Fruit fly (Drosophila melanogaster): Measurements from ENCODE around the gene PTPMT1.

The PTPMT1 gene

DNA sequence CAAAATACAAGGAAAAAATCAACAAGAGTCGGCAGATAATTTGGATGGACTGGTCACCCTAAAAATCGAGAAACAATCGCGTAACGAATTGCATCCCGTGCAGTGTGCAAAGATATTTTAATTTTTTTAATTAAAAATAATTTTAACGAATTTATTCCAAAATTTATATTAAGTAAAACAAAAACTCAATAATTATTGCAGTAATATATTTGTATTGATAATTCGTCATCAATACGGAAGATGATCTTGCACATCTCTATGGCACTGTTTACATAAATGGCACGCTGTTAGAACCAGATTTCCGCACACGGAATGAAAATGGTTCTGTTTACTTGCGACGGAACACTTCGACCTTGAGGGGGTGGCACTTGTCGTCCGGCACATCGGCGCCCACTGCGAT, 14.7 kb downstream of the PTPMT1 start, which contains the start of gene tst (continued):
- TF ChIP-seq esn (GFP tag; optimal IDR thresholded peaks at IDR 0.05) (peak; percentile 88), Eip78C (GFP tag) (peak; percentile 94), CG11902 (GFP tag; optimal IDR thresholded peaks at IDR 0.05) (peak; percentile 86), Sox14 (GFP tag; optimal IDR thresholded peaks at IDR 0.05) (peak; percentile 78), Hr38 (GFP tag; optimal IDR thresholded peaks at IDR 0.05) (no peak), Ets96B (tag; optimal IDR thresholded peaks at IDR 0.05) (peak; percentile 88), CG31627 (GFP tag; optimal IDR thresholded peaks at IDR 0.05) (peak; percentile 81), CG10669 (GFP tag; optimal IDR thresholded peaks at IDR 0.05) (peak; percentile 84), Ets21C (GFP tag; optimal IDR thresholded peaks at IDR 0.05) (no peak), salr (GFP tag; optimal IDR thresholded peaks at IDR 0.05) (peak in 1 of 2 experiments; percentile 61), dsx (GFP tag; optimal IDR thresholded peaks at IDR 0.05; ENCODE audit: poor library complexity, severe bottlenecking) (peak; percentile 85), CG11762 (GFP tag; optimal IDR thresholded peaks at IDR 0.05; ENCODE audit: insufficient read depth) (peak; percentile 80), dac (GFP tag; optimal IDR thresholded peaks at IDR 0.05) (peak; percentile 77), topi (GFP tag; optimal IDR thresholded peaks at IDR 0.05) (peak; percentile 77), net (GFP tag; optimal IDR thresholded peaks at IDR 0.05) (peak; percentile 83), CG6808 (GFP tag; optimal IDR thresholded peaks at IDR 0.05) (no peak), spab (GFP tag; optimal IDR thresholded peaks at IDR 0.05) (peak; percentile 67)

DNA sequence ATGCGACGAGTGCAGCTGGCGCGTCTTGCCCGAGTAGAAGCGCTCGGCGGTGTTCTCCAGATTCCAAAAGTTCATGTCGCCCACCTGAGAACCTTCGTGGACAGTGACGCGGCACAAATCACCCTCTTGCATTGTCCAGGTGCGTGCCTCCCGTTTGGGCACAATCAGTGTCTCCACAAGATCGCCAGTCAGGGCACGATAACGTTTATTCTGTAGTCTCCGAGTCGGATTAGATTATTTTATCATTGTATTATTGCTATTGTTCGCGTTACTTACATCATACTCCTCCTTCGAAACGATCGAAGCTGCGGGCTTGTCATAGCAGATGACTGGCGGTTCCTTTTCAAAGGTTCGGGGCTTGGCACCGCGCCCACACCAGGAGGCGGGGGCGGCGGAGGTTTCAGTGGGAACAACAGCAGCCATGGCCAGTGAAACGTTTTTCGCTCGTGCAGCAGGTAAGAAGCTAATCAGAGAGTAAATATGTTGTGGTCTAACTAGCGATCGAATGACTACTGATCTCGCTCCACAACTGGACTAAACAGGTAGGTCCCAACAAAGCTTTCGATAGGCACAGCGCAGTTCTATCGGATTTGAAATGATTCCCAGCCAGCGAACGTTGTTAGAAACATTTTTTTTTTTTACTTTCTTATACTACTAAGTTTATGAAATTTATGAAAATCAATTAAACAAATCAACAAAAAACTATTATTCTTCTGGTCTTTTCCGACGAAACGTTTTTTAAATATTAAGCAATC, 15.6 kb downstream of the PTPMT1 start, which contains the start of gene CG10208:
Gene CG10208, minus strand, starts transcription at position 518 of the 755 bp plus-strand sequence.
- TF ChIP-seq CG16779 (tag; optimal IDR thresholded peaks at IDR 0.05) (no peak), vri (GFP tag; optimal IDR thresholded peaks at IDR 0.05) (peak; percentile 97)

DNA sequence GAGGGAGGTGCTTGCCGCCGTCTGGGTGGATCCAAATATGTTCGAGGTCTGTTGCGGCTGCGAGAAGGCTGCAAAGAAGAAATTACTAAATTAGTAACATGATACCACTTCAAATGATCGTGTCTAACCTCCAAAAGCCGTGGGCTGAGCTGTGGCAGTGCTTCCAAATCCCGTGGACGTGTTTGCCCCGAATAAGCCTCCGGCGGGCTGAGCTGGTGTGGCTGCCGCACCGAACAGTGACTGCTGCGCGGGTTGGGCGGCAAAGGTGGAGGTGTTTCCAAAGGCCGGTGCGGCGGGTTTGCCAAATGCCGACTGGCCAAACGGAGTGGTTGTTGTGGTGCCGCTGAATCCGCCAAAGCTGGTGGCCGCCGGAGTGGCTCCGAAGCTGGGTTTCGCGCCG, 22.6 kb downstream of the PTPMT1 start:
- no peak for TF ChIP-seq Eip93F (GFP tag; optimal IDR thresholded peaks at IDR 0.05)
- TF ChIP-seq CG6276 (GFP tag; optimal IDR thresholded peaks at IDR 0.05) = no peak
- no peak for TF ChIP-seq CG8632 (GFP tag; optimal IDR thresholded peaks at IDR 0.05)
- no peak for TF ChIP-seq CG6854 (GFP tag; optimal IDR thresholded peaks at IDR 0.05)
- TF ChIP-seq pdm3 (GFP tag; optimal IDR thresholded peaks at IDR 0.05) = no peak
- TF ChIP-seq CG8319 (GFP tag; optimal IDR thresholded peaks at IDR 0.05) = no peak
- no peak for TF ChIP-seq Hr39 (GFP tag; optimal IDR thresholded peaks at IDR 0.05)
- TF ChIP-seq net (GFP tag; optimal IDR thresholded peaks at IDR 0.05) = no peak
- TF ChIP-seq cyc (GFP tag; optimal IDR thresholded peaks at IDR 0.05) = no peak
- TF ChIP-seq topi (GFP tag; optimal IDR thresholded peaks at IDR 0.05) = no peak
- TF ChIP-seq CG11902 (GFP tag; optimal IDR thresholded peaks at IDR 0.05) = no peak
- TF ChIP-seq CG10631 (GFP tag; optimal IDR thresholded peaks at IDR 0.05) = no peak
- no peak for TF ChIP-seq CG11294 (GFP tag; IDR thresholded peaks at IDR 0.05)
- no peak for TF ChIP-seq fd85E (GFP tag; optimal IDR thresholded peaks at IDR 0.05)
- TF ChIP-seq CG6808 (GFP tag; optimal IDR thresholded peaks at IDR 0.05) = no peak

DNA sequence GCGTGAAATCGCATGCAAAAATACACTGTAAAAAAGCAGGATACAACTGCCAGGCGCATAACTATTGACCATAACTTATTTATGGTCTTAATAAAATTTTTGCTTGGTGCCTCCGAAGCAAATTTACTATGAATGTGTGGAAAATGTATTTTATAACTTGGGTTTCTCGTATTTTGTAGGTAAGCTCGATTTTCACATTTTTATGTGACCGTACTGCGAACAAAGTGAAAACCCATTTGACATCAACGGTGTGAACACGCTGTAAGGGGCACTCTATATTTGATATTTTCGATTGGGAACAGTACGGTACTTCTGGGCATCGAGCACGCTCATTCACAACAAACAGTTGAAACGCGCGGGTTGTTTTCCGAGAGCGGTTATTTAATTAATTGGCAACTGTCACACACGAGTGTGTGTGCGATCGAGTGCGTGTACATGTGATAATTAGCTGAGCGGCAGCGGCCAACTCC, 23.4 kb downstream of the PTPMT1 start, which contains the start of the genes Nup98-96 and mbc:
Gene Nup98-96, minus strand, starts transcription at position 156 of the 470 bp plus-strand sequence.
Gene mbc, plus strand, starts transcription at position 300 of the 470 bp plus-strand sequence.
- TF ChIP-seq Sox15 (GFP tag; optimal IDR thresholded peaks at IDR 0.05) (peak; percentile 91), dsx (GFP tag; optimal IDR thresholded peaks at IDR 0.05; ENCODE audit: poor library complexity, severe bottlenecking) (peak; percentile 48), CG34406 (GFP tag; optimal IDR thresholded peaks at IDR 0.05) (peak; percentile 80), salr (GFP tag; optimal IDR thresholded peaks at IDR 0.05) (peak; percentile 52 to 62), CG3919 (GFP tag; optimal IDR thresholded peaks at IDR 0.05) (peak; percentile 81), CG10669 (GFP tag; optimal IDR thresholded peaks at IDR 0.05) (peak; percentile 63), Eip75B (GFP tag; optimal IDR thresholded peaks at IDR 0.05) (peak; percentile 88), fd59A (GFP tag; optimal IDR thresholded peaks at IDR 0.05) (peak; percentile 64), CG6792 (GFP tag; optimal IDR thresholded peaks at IDR 0.05) (peak; percentile 79), Blimp-1 (GFP tag; optimal IDR thresholded peaks at IDR 0.05) (peak; percentile 6), svp (GFP tag) (peak; percentile 92), CG6163 (GFP tag; IDR thresholded peaks at IDR 0.05) (peak; percentile 82; the same call in 2 of the 3 replicates), CG1621 (tag; optimal IDR thresholded peaks at IDR 0.05) (peak; percentile 77), eg (GFP tag; IDR thresholded peaks at IDR 0.05) (peak; percentile 85), CG8319 (GFP tag; optimal IDR thresholded peaks at IDR 0.05) (peak; percentile 58), fkh (GFP tag; optimal IDR thresholded peaks at IDR 0.05) (peak; percentile 69), CG16779 (tag; optimal IDR thresholded peaks at IDR 0.05) (no peak), CG6854 (GFP tag; optimal IDR thresholded peaks at IDR 0.05) (peak; percentile 78), fd85E (GFP tag; optimal IDR thresholded peaks at IDR 0.05) (peak; percentile 57), vri (GFP tag; optimal IDR thresholded peaks at IDR 0.05) (peak; percentile 81), Met (GFP tag; optimal IDR thresholded peaks at IDR 0.05) (peak; percentile 86), CG32006 (GFP tag; optimal IDR thresholded peaks at IDR 0.05) (peak; percentile 79), Ets96B (tag; optimal IDR thresholded peaks at IDR 0.05) (peak; percentile 72)

Measured in whole organism, prepupa.